Fruit fly (Drosophila melanogaster) S2 (cell line): ENCODE data around the gene CG34452.

Source experiments
- CG8478 ChIP-seq: fragments of >200 bp; optimal IDR thresholded peaks from 2 replicates; lab custom pipeline; 2018
- CTCF ChIP-seq, 2 experiments: fragments of >200 bp; optimal IDR thresholded peaks; 2 replicates each; lab custom pipeline; 2018

- TF ChIP-seq CG8478 = no peak
- no peak for TF ChIP-seq CTCF (optimal IDR thresholded peaks at IDR 0.05; lab: Kevin White, UChicago)
Measured at dm6 chr3L:15715788-15716503, 28.2 kb upstream of the CG34452 start, which contains the start of gene CG42571.
